Fruit fly (Drosophila melanogaster): ENCODE data around the gene CG16853.

The CG16853 gene

dm6 chr2L:13550488-13551033 lies 8.5 kb downstream of the CG16853 start:
- peak; percentile 67 for TF ChIP-seq CG13204 (GFP tag; optimal IDR thresholded peaks at IDR 0.05)
- peak; percentile 79 for TF ChIP-seq gl (tag; optimal IDR thresholded peaks at IDR 0.05)
- TF ChIP-seq CG8301 (tag; optimal IDR thresholded peaks at IDR 0.05), result peak; percentile 39
- TF ChIP-seq rn (GFP tag; IDR thresholded peaks at IDR 0.05), result no peak
- peak; percentile 17 for TF ChIP-seq CG8159 (tag; optimal IDR thresholded peaks at IDR 0.05)
- peak; percentile 3 for TF ChIP-seq Pif1B (GFP tag; optimal IDR thresholded peaks at IDR 0.05)
- no peak for TF ChIP-seq EcR (GFP tag; optimal IDR thresholded peaks at IDR 0.05)
- peak; percentile 62; the same call in 1 of the 2 replicates for TF ChIP-seq Ets98B (GFP tag; IDR thresholded peaks at IDR 0.05)
- TF ChIP-seq fd96Ca (GFP tag; IDR thresholded peaks at IDR 0.05), result no peak
- TF ChIP-seq CG10348 (GFP tag; IDR thresholded peaks at IDR 0.05), result no peak
- no peak for TF ChIP-seq CG9948 (tag; optimal IDR thresholded peaks at IDR 0.05)
- peak; percentile 30 for TF ChIP-seq CG34367 (tag; optimal IDR thresholded peaks at IDR 0.05)
- TF ChIP-seq D1 (tag; optimal IDR thresholded peaks at IDR 0.05), result no peak
- TF ChIP-seq CG14655 (GFP tag; optimal IDR thresholded peaks at IDR 0.05), result peak; percentile 54
- TF ChIP-seq CG17806 (tag; optimal IDR thresholded peaks at IDR 0.05), result no peak
- TF ChIP-seq CG4496 (GFP tag; IDR thresholded peaks at IDR 0.05), result peak; percentile 71; the same call in 2 of the 3 replicates
- TF ChIP-seq Snoo (tag; optimal IDR thresholded peaks at IDR 0.05), result peak; percentile 10
- TF ChIP-seq Pif1A (GFP tag; optimal IDR thresholded peaks at IDR 0.05), result no peak
- no peak for TF ChIP-seq CG32121 (GFP tag; IDR thresholded peaks at IDR 0.05)
- TF ChIP-seq CG12605 (GFP tag; IDR thresholded peaks at IDR 0.05), result no peak
- no peak for TF ChIP-seq CG15710 (tag; optimal IDR thresholded peaks at IDR 0.05)

- TF ChIP-seq CG8159 (tag; optimal IDR thresholded peaks at IDR 0.05) (no peak), CG15710 (tag; optimal IDR thresholded peaks at IDR 0.05) (no peak), rn (GFP tag; IDR thresholded peaks at IDR 0.05) (no peak), EcR (GFP tag; optimal IDR thresholded peaks at IDR 0.05) (peak; percentile 82)
These were observed 10.6 kb downstream of the CG16853 start for dm6 chr2L:13552686-13553085.

- TF ChIP-seq gl (tag; optimal IDR thresholded peaks at IDR 0.05) (peak; percentile 14), CG13204 (GFP tag; optimal IDR thresholded peaks at IDR 0.05) (no peak), EcR (GFP tag; optimal IDR thresholded peaks at IDR 0.05) (peak; percentile 40)
These were observed 12.6 kb downstream of the CG16853 start for dm6 chr2L:13554547-13555159.

dm6 chr2L:13555397-13555796 lies 13.3 kb downstream of the CG16853 start:
- TF ChIP-seq CG9948 (tag; optimal IDR thresholded peaks at IDR 0.05) (no peak), rn (GFP tag; IDR thresholded peaks at IDR 0.05) (no peak), CG34367 (tag; optimal IDR thresholded peaks at IDR 0.05) (no peak), CG15710 (tag; optimal IDR thresholded peaks at IDR 0.05) (no peak), CG8159 (tag; optimal IDR thresholded peaks at IDR 0.05) (no peak), gl (tag; optimal IDR thresholded peaks at IDR 0.05) (no peak), CG32121 (GFP tag; IDR thresholded peaks at IDR 0.05) (no peak)

- no peak for TF ChIP-seq fd96Ca (GFP tag; IDR thresholded peaks at IDR 0.05)
- TF ChIP-seq EcR (GFP tag; optimal IDR thresholded peaks at IDR 0.05), result no peak
- TF ChIP-seq CG17806 (tag; optimal IDR thresholded peaks at IDR 0.05), result no peak
- no peak for TF ChIP-seq CG12605 (GFP tag; IDR thresholded peaks at IDR 0.05)
- TF ChIP-seq CG32121 (GFP tag; IDR thresholded peaks at IDR 0.05), result no peak
- no peak for TF ChIP-seq CG10348 (GFP tag; IDR thresholded peaks at IDR 0.05)
- no peak for TF ChIP-seq Ets98B (GFP tag; IDR thresholded peaks at IDR 0.05)
- no peak for TF ChIP-seq CG8159 (tag; optimal IDR thresholded peaks at IDR 0.05)
These were observed 26.9 kb downstream of the CG16853 start for dm6 chr2L:13568938-13569337.

dm6 chr2L:13570016-13570415 lies 27.9 kb downstream of the CG16853 start:
- TF ChIP-seq CG17806 (tag; optimal IDR thresholded peaks at IDR 0.05) (peak; percentile 12), D1 (tag; optimal IDR thresholded peaks at IDR 0.05) (no peak)

DNA sequence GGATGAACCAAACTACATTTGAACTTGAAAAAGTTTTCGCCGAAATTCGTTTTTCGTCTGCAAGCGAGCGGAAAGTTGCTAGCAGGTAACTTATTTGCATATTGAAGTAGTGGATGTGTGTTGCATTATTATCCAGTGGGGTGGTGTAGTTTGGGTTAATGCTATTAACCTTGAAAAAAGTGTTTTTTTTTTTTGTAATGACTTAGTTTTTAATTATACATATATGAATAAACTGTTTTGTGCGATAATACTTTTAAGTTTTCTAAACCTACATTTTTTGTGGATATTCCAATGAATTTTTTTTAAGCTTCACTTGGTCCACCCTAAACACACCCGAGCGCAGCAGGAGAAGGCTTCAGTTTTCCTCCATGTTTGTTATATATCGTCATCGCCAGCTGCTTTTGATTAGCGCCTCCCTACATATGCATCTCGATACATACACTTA lies 28.9 kb downstream of the CG16853 start:
- TF ChIP-seq D1 (tag; optimal IDR thresholded peaks at IDR 0.05), result peak; percentile 57
- TF ChIP-seq Pif1B (GFP tag; optimal IDR thresholded peaks at IDR 0.05), result peak; percentile 95
- TF ChIP-seq CG12605 (GFP tag; IDR thresholded peaks at IDR 0.05), result peak; percentile 46; the same call in 1 of the 2 replicates
- TF ChIP-seq fd96Ca (GFP tag; IDR thresholded peaks at IDR 0.05), result peak; percentile 88
- peak; percentile 92 for TF ChIP-seq Pif1A (GFP tag; optimal IDR thresholded peaks at IDR 0.05)
- peak; percentile 74 for TF ChIP-seq CG15710 (tag; optimal IDR thresholded peaks at IDR 0.05)
- peak; percentile 84 for TF ChIP-seq CG4496 (GFP tag; IDR thresholded peaks at IDR 0.05)
- peak; percentile 68 for TF ChIP-seq rn (GFP tag; IDR thresholded peaks at IDR 0.05)
- TF ChIP-seq Ets98B (GFP tag; IDR thresholded peaks at IDR 0.05), result peak; percentile 73
- TF ChIP-seq CG10348 (GFP tag; IDR thresholded peaks at IDR 0.05), result 0 out of 2 replicates have a peak, but pooled peaks have one; percentile 15
- peak; percentile 90 for TF ChIP-seq CG9948 (tag; optimal IDR thresholded peaks at IDR 0.05)
- peak; percentile 88 for TF ChIP-seq Snoo (tag; optimal IDR thresholded peaks at IDR 0.05)
- TF ChIP-seq CG8159 (tag; optimal IDR thresholded peaks at IDR 0.05), result peak; percentile 100
- peak; percentile 68 for TF ChIP-seq CG13204 (GFP tag; optimal IDR thresholded peaks at IDR 0.05)
- TF ChIP-seq EcR (GFP tag; optimal IDR thresholded peaks at IDR 0.05), result no peak
- peak; percentile 93 for TF ChIP-seq CG14655 (GFP tag; optimal IDR thresholded peaks at IDR 0.05)
- peak; percentile 92 for TF ChIP-seq CG8301 (tag; optimal IDR thresholded peaks at IDR 0.05)
- TF ChIP-seq gl (tag; optimal IDR thresholded peaks at IDR 0.05), result peak; percentile 69
- TF ChIP-seq CG17806 (tag; optimal IDR thresholded peaks at IDR 0.05), result peak; percentile 81
- TF ChIP-seq CG32121 (GFP tag; IDR thresholded peaks at IDR 0.05), result peak; percentile 83
- TF ChIP-seq CG34367 (tag; optimal IDR thresholded peaks at IDR 0.05), result peak; percentile 71
